Worm (Caenorhabditis elegans) whole organism, L2 larva: ENCODE results near the gene Y45F10C.1.

ENCODE experiments used
- C34F6.9 ChIP-seq: fragments of 150-350 bp; optimal IDR thresholded peaks from 2 replicates; lab custom pipeline; 2014; ENCODE audit warnings: missing biosample characterization, missing genetic modification characterization
- F13H6.1 ChIP-seq: sonication (generic microtip); optimal IDR thresholded peaks from 2 replicates; lab custom pipeline; 2016; ENCODE audit warnings: missing genetic modification characterization, missing compliant biosample characterization
- R02D3.7 ChIP-seq: fragments of 150-350 bp; optimal IDR thresholded peaks from 2 replicates; lab custom pipeline; 2014; ENCODE audit warnings: missing biosample characterization, missing genetic modification characterization
- Y55F3AM.14 ChIP-seq: fragments of 200-800 bp; sonication (Bioruptor generic); optimal IDR thresholded peaks from 2 replicates; lab custom pipeline; 2018; ENCODE audit warnings: mild to moderate bottlenecking, missing genetic modification characterization, missing compliant biosample characterization
- ZK546.5 ChIP-seq: sonication (generic microtip); optimal IDR thresholded peaks from 2 replicates; lab custom pipeline; 2017; ENCODE audit warnings: missing biosample characterization, missing genetic modification characterization
- alr-1 ChIP-seq: fragments of 150-350 bp; optimal IDR thresholded peaks from 2 replicates; lab custom pipeline; 2014; ENCODE audit warnings: missing biosample characterization, missing genetic modification characterization
- ama-1 ChIP-seq: fragments of 150-350 bp; optimal IDR thresholded peaks from 2 replicates; lab custom pipeline; 2018; ENCODE audit warnings: inconsistent platforms
- ceh-16 ChIP-seq: fragments of 150-350 bp; optimal IDR thresholded peaks from 2 replicates; lab custom pipeline; 2014; ENCODE audit warnings: missing biosample characterization, missing genetic modification characterization
- crh-2 ChIP-seq: sonication (generic microtip); optimal IDR thresholded peaks from 2 replicates; lab custom pipeline; 2017; ENCODE audit warnings: missing biosample characterization, missing genetic modification characterization
- dmd-4 ChIP-seq: sonication (generic microtip); optimal IDR thresholded peaks from 2 replicates; lab custom pipeline; 2017; ENCODE audit warnings: missing biosample characterization, missing genetic modification characterization
- egl-27 ChIP-seq: sonication (generic microtip); optimal IDR thresholded peaks from 3 replicates; lab custom pipeline; 2017; ENCODE audit warnings: missing biosample characterization, missing genetic modification reagents, missing genetic modification characterization
- elt-1 ChIP-seq: fragments of 150-350 bp; optimal IDR thresholded peaks from 2 replicates; lab custom pipeline; 2014; ENCODE audit warnings: missing biosample characterization, missing genetic modification characterization
- elt-3 ChIP-seq: sonication (generic microtip); optimal IDR thresholded peaks from 2 replicates; lab custom pipeline; 2017; ENCODE audit warnings: missing biosample characterization, missing genetic modification characterization
- fos-1 ChIP-seq: fragments of 150-350 bp; optimal IDR thresholded peaks from 2 replicates; lab custom pipeline; 2014; ENCODE audit warnings: missing biosample characterization, missing genetic modification characterization
- lin-11 ChIP-seq: fragments of 150-350 bp; sonication (generic microtip); optimal IDR thresholded peaks from 2 replicates; lab custom pipeline; 2014; ENCODE audit warnings: missing biosample characterization, missing genetic modification characterization, inconsistent platforms, mixed read lengths
- lin-13 ChIP-seq: fragments of 150-350 bp; optimal IDR thresholded peaks from 2 replicates; lab custom pipeline; 2014; ENCODE audit warnings: missing biosample characterization, missing genetic modification reagents, missing genetic modification characterization
- lin-39 ChIP-seq: fragments of 150-350 bp; optimal IDR thresholded peaks from 2 replicates; lab custom pipeline; 2014; ENCODE audit warnings: missing biosample characterization, missing genetic modification reagents, missing genetic modification characterization
- lsy-2 ChIP-seq, 2 experiments: fragments of 150-350 bp in 1 of 2; sonication (generic microtip) in 1 of 2; optimal IDR thresholded peaks; 2 replicates each; lab custom pipeline; 2014 to 2017; ENCODE audit warnings: missing biosample characterization in 2 of 2, missing genetic modification characterization in 2 of 2
- mab-5 ChIP-seq: fragments of 150-350 bp; optimal IDR thresholded peaks from 2 replicates; lab custom pipeline; 2014; ENCODE audit warnings: missing biosample characterization, missing genetic modification characterization
- mbf-1 ChIP-seq: sonication (generic microtip); optimal IDR thresholded peaks from 2 replicates; lab custom pipeline; 2017; ENCODE audit warnings: missing biosample characterization, missing genetic modification characterization
- mdl-1 ChIP-seq, 2 experiments: fragments of 150-350 bp in 1 of 2; sonication (generic microtip) in 1 of 2; optimal IDR thresholded peaks; 2 replicates each; lab custom pipeline; 2017; ENCODE audit warnings: missing biosample characterization in 2 of 2, missing genetic modification characterization in 2 of 2
- nhr-10 ChIP-seq: sonication (generic microtip); optimal IDR thresholded peaks from 2 replicates; lab custom pipeline; 2017; ENCODE audit warnings: missing biosample characterization, missing genetic modification characterization
- nhr-11 ChIP-seq: fragments of 150-350 bp; optimal IDR thresholded peaks from 2 replicates; lab custom pipeline; 2014; ENCODE audit warnings: missing biosample characterization, missing genetic modification characterization
- nhr-12 ChIP-seq: fragments of 150-350 bp; optimal IDR thresholded peaks from 2 replicates; lab custom pipeline; 2014; ENCODE audit warnings: missing biosample characterization, missing genetic modification characterization
- nhr-129 ChIP-seq: fragments of 150-350 bp; optimal IDR thresholded peaks from 2 replicates; lab custom pipeline; 2014; ENCODE audit warnings: missing biosample characterization, missing genetic modification characterization
- nhr-21 ChIP-seq: fragments of 150-350 bp; optimal IDR thresholded peaks from 2 replicates; lab custom pipeline; 2014; ENCODE audit warnings: missing biosample characterization, missing genetic modification characterization
- nhr-23 ChIP-seq: fragments of 150-350 bp; optimal IDR thresholded peaks from 2 replicates; lab custom pipeline; 2014; ENCODE audit warnings: missing biosample characterization, missing genetic modification reagents, missing genetic modification characterization
- nhr-237 ChIP-seq: fragments of 150-350 bp; optimal IDR thresholded peaks from 2 replicates; lab custom pipeline; 2014; ENCODE audit warnings: missing biosample characterization, missing genetic modification characterization
- nhr-25 ChIP-seq: fragments of 150-350 bp; sonication (generic microtip); optimal IDR thresholded peaks from 3 replicates; lab custom pipeline; 2014; ENCODE audit warnings: missing biosample characterization, missing genetic modification characterization
- nhr-6 ChIP-seq: fragments of 150-350 bp; optimal IDR thresholded peaks from 2 replicates; lab custom pipeline; 2014; ENCODE audit warnings: missing biosample characterization, missing genetic modification characterization
- nhr-77 ChIP-seq: fragments of 150-350 bp; optimal IDR thresholded peaks from 2 replicates; lab custom pipeline; 2014; ENCODE audit warnings: missing biosample characterization, missing genetic modification characterization
- peb-1 ChIP-seq: fragments of 150-350 bp; optimal IDR thresholded peaks from 2 replicates; lab custom pipeline; 2014; ENCODE audit warnings: missing biosample characterization, missing genetic modification characterization
- sem-4 ChIP-seq: fragments of 150-350 bp; optimal IDR thresholded peaks from 2 replicates; lab custom pipeline; 2014; ENCODE audit warnings: missing biosample characterization, missing genetic modification reagents, missing genetic modification characterization
- skn-1 ChIP-seq: sonication (generic microtip); optimal IDR thresholded peaks from 2 replicates; lab custom pipeline; 2017; ENCODE audit warnings: missing biosample characterization, missing genetic modification characterization
- sma-3 ChIP-seq: sonication (generic microtip); optimal IDR thresholded peaks from 2 replicates; lab custom pipeline; 2016; ENCODE audit warnings: missing genetic modification reagents, missing genetic modification characterization, missing compliant biosample characterization
- sma-9 ChIP-seq, 2 experiments: fragments of 150-350 bp in 1 of 2; sonication (generic microtip) in 1 of 2; optimal IDR thresholded peaks; 2 replicates each; lab custom pipeline; 2014 to 2016; ENCODE audit warnings: missing genetic modification characterization in 2 of 2, mild to moderate bottlenecking in 1 of 2, missing biosample characterization in 1 of 2, missing compliant biosample characterization in 1 of 2, missing genetic modification reagents in 1 of 2, moderate library complexity in 1 of 2
- snpc-4 ChIP-seq: fragments of 150-350 bp; optimal IDR thresholded peaks from 2 replicates; lab custom pipeline; 2014; ENCODE audit warnings: missing biosample characterization, missing genetic modification characterization
- unc-39 ChIP-seq: fragments of 150-350 bp; optimal IDR thresholded peaks from 2 replicates; lab custom pipeline; 2014; ENCODE audit warnings: missing biosample characterization, missing genetic modification characterization
- unc-55 ChIP-seq: fragments of 150-350 bp; sonication (generic microtip); optimal IDR thresholded peaks from 3 replicates; lab custom pipeline; 2014; ENCODE audit warnings: missing biosample characterization, missing genetic modification reagents, missing genetic modification characterization
- unc-62 ChIP-seq: fragments of 150-350 bp; optimal IDR thresholded peaks from 2 replicates; lab custom pipeline; 2014; ENCODE audit warnings: missing biosample characterization, missing genetic modification reagents, missing genetic modification characterization
- zag-1 ChIP-seq: fragments of 150-350 bp; optimal IDR thresholded peaks from 2 replicates; lab custom pipeline; 2014; ENCODE audit warnings: missing biosample characterization, missing genetic modification characterization
- ztf-1 ChIP-seq: fragments of 200-800 bp; sonication (Bioruptor generic); conservative IDR thresholded peaks from 2 replicates; pipeline ENCODE4 v1.3.6; 2022; ENCODE audit warnings: missing genetic modification characterization, missing compliant biosample characterization
- ztf-11 ChIP-seq: sonication (generic microtip); optimal IDR thresholded peaks from 2 replicates; lab custom pipeline; 2017; ENCODE audit warnings: missing biosample characterization, missing genetic modification characterization
- ztf-4 ChIP-seq: fragments of 150-350 bp; optimal IDR thresholded peaks from 2 replicates; lab custom pipeline; 2014; ENCODE audit warnings: missing biosample characterization, missing genetic modification characterization

Gene Y45F10C.1

DNA sequence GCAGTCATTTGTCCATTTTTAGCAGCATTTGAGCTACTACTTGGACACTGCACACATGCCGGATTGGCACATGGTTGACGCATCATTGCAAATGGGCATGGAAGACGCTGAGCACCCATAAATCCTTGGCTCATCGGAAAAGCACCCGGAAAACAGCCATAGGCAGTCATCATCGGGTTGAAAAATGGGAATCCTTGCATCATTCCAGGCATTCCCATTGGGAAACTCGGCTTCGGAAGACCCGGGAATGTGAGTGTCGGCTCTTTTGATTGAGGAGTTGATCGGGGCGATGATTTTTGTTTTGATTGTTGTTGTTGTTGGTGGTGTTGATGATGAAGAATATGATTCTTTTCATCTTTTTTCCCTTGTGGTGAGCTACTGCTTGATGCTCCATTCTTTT lies 43.3 kb upstream of the Y45F10C.1 start:
- TF ChIP-seq lsy-2 (tag; optimal IDR thresholded peaks at IDR 0.05; lab: Kevin White, UChicago) (no peak), nhr-129 (tag; lab: Kevin White, UChicago) (peak; percentile 20), unc-62 (GFP tag; lab: Kevin White, UChicago) (peak; percentile 2), lin-11 (tag; lab: Kevin White, UChicago) (no peak), snpc-4 (tag; lab: Kevin White, UChicago) (no peak), ztf-4 (tag; lab: Kevin White, UChicago) (no peak), skn-1 (no peak), ztf-11 (tag; lab: Kevin White, UChicago) (no peak), nhr-237 (tag; lab: Kevin White, UChicago) (no peak), nhr-23 (tag; lab: Kevin White, UChicago) (no peak), mbf-1 (tag; lab: Kevin White, UChicago) (no peak), F13H6.1 (tag; lab: Kevin White, UChicago) (no peak), mab-5 (peak; percentile 57), lin-13 (GFP tag; lab: Kevin White, UChicago) (no peak), ztf-1 (GFP tag; lab: Robert Waterston, UW) (no peak), elt-1 (tag; lab: Kevin White, UChicago) (no peak), Y55F3AM.14 (GFP tag; lab: Kevin White, UChicago) (peak; percentile 29)

DNA sequence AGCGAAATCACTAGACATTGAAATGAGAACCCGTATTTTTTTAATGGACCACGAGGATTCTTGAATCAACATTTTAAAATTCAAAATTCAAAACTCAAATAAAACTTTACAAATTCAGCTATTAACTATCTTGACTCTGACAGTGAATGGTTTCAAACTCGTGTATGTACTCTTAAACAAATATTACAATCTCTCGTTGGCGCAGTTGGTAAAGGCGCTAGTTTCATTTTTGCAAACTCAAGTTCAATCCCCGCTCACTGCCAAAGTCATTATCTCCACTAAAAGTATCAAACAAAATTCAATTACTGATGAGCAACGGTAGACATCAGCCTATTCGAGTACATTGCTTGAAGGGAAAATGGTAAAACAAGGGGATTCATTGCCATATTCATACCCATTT lies 42.1 kb upstream of the Y45F10C.1 start:
- no peak for TF ChIP-seq nhr-11
- no peak for TF ChIP-seq lin-39 (tag; lab: Kevin White, UChicago)
- TF ChIP-seq nhr-129 (tag; lab: Kevin White, UChicago): peak; percentile 27
- TF ChIP-seq alr-1 (tag; lab: Kevin White, UChicago): no peak
- no peak for TF ChIP-seq lin-13 (GFP tag; lab: Kevin White, UChicago)
- TF ChIP-seq mbf-1 (tag; lab: Kevin White, UChicago): no peak
- TF ChIP-seq egl-27 (tag; lab: Kevin White, UChicago): no peak

DNA sequence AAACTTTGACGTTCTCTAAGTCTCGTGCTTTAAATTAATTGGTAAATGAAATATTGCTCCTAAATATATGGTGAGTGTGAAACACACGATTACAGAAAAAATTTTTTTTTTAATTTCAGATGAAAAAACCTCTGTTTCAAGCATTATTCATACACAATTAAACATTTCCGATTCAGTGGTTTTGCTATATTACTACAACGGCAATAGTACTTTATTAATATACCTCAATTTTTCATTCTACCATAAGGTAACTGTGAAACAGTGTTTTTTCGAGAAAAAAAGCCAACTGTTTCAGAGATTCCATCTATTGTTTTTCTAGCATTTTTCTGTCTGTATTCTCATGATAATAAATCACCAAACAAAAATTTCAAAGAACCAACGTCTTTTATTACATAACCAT lies 41.5 kb upstream of the Y45F10C.1 start:
- TF ChIP-seq mab-5 (peak; percentile 56), lin-13 (GFP tag; lab: Kevin White, UChicago) (no peak), ztf-1 (GFP tag; lab: Robert Waterston, UW) (no peak), nhr-25 (tag; lab: Kevin White, UChicago) (peak; percentile 4)

DNA sequence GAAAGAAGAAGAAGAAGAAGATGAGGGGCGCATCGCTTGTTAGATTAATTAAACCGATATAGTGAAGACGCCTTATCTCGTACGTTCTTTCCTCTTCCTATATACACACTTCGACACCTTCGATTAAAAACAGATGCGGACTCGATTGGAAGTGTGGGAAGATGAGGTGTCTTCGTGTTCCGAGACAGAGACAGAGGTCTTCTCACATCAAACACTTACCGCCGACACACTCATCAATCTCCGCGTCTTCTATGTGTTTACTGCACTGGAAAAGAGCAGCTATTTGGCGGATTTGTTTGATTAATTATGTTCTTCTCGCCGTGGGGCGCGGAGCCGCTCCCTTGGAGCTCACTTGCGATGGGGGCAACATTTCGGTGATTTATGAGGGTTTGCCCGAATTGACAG lies 40.0 kb upstream of the Y45F10C.1 start:
- TF ChIP-seq nhr-129 (tag; lab: Kevin White, UChicago) (peak; percentile 72), mdl-1 (tag; optimal IDR thresholded peaks at IDR 0.05; lab: Kevin White, UChicago) (no peak), mab-5 (peak; percentile 99), ztf-1 (GFP tag; lab: Robert Waterston, UW) (no peak), Y55F3AM.14 (GFP tag; lab: Kevin White, UChicago) (no peak), lsy-2 (tag; optimal IDR thresholded peaks at IDR 0.05; lab: Kevin White, UChicago) (peak in 1 of 2 experiments; percentile 43), ama-1 (lab: Kevin White, UChicago) (no peak), nhr-77 (no peak), skn-1 (no peak), nhr-23 (tag; lab: Kevin White, UChicago) (peak; percentile 73), ZK546.5 (tag; lab: Kevin White, UChicago) (no peak), sma-9 (GFP tag; optimal IDR thresholded peaks at IDR 0.05; lab: Kevin White, UChicago) (peak; percentile 55), sma-9 (tag; optimal IDR thresholded peaks at IDR 0.05; lab: Kevin White, UChicago) (no peak), F13H6.1 (tag; lab: Kevin White, UChicago) (peak; percentile 53), zag-1 (tag; lab: Kevin White, UChicago) (no peak), sem-4 (tag; lab: Kevin White, UChicago) (peak; percentile 36), nhr-10 (tag; lab: Kevin White, UChicago) (no peak), elt-1 (tag; lab: Kevin White, UChicago) (peak; percentile 52), nhr-12 (tag; lab: Kevin White, UChicago) (no peak), peb-1 (tag; lab: Kevin White, UChicago) (no peak), R02D3.7 (no peak), unc-62 (GFP tag; lab: Kevin White, UChicago) (peak; percentile 81), nhr-25 (tag; lab: Kevin White, UChicago) (no peak), lin-13 (GFP tag; lab: Kevin White, UChicago) (peak; percentile 18), dmd-4 (tag; lab: Kevin White, UChicago) (no peak), unc-55 (GFP tag; lab: Kevin White, UChicago) (no peak), fos-1 (no peak), crh-2 (tag; lab: Kevin White, UChicago) (peak; percentile 28), nhr-237 (tag; lab: Kevin White, UChicago) (no peak), nhr-11 (no peak), mbf-1 (tag; lab: Kevin White, UChicago) (no peak), alr-1 (tag; lab: Kevin White, UChicago) (no peak), nhr-21 (tag; lab: Kevin White, UChicago) (no peak), ztf-11 (tag; lab: Kevin White, UChicago) (no peak), elt-3 (tag; lab: Kevin White, UChicago) (no peak), egl-27 (tag; lab: Kevin White, UChicago) (peak; percentile 52), lin-11 (tag; lab: Kevin White, UChicago) (no peak), C34F6.9 (no peak), lin-39 (tag; lab: Kevin White, UChicago) (peak; percentile 94), sma-3 (GFP tag; lab: Kevin White, UChicago) (no peak), ceh-16 (tag; lab: Kevin White, UChicago) (peak; percentile 86), nhr-6 (tag; lab: Kevin White, UChicago) (no peak), unc-39 (no peak)
